Worm (Caenorhabditis elegans): ENCODE measurements around the gene Y57A10B.6.

- TF ChIP-seq ama-1 (optimal IDR thresholded peaks at IDR 0.05) (no peak), ceh-82 (tag; optimal IDR thresholded peaks at IDR 0.05) (no peak), ceh-8 (GFP tag; optimal IDR thresholded peaks at IDR 0.05) (no peak), skn-1 (tag; optimal IDR thresholded peaks at IDR 0.05) (no peak), elt-2 (tag; optimal IDR thresholded peaks at IDR 0.05) (no peak), zip-4 (GFP tag; optimal IDR thresholded peaks at IDR 0.05) (no peak), lin-35 (GFP tag; optimal IDR thresholded peaks at IDR 0.05) (no peak)
These were observed 4.1 kb upstream of the Y57A10B.6 start for ce11 chrII:12385815-12386214.
